Worm (Caenorhabditis elegans) whole organism, L1 larva: ENCODE measurements around the gene C06H2.7.

Source experiments
- C04F5.9 ChIP-seq: sonication (generic microtip); optimal IDR thresholded peaks from 2 replicates; lab custom pipeline; 2016; ENCODE audit warnings: missing genetic modification characterization, missing compliant biosample characterization
- C16A3.4 ChIP-seq: fragments of 150-350 bp; optimal IDR thresholded peaks from 2 replicates; lab custom pipeline; 2014; ENCODE audit warnings: missing biosample characterization, missing genetic modification characterization
- C34B4.2 ChIP-seq: sonication (generic microtip); optimal IDR thresholded peaks from 2 replicates; lab custom pipeline; 2017; ENCODE audit warnings: mild to moderate bottlenecking, missing genetic modification characterization, missing compliant biosample characterization
- alr-1 ChIP-seq: fragments of 200-800 bp; sonication (Bioruptor generic); optimal IDR thresholded peaks from 2 replicates; lab custom pipeline; 2018; ENCODE audit warnings: borderline replicate concordance, mild to moderate bottlenecking, missing genetic modification characterization, missing compliant biosample characterization
- aly-2 ChIP-seq: fragments of 150-350 bp; optimal IDR thresholded peaks from 2 replicates; lab custom pipeline; 2014; ENCODE audit warnings: missing biosample characterization, missing genetic modification characterization
- ama-1 ChIP-seq: fragments of 150-350 bp; optimal IDR thresholded peaks from 2 replicates; lab custom pipeline; 2014
- ceh-82 ChIP-seq, 3 experiments: fragments of 150-350 bp in 1 of 3; sonication (generic microtip) in 2 of 3; optimal IDR thresholded peaks; 2 replicates each; lab custom pipeline; 2014 to 2017; ENCODE audit warnings: missing biosample characterization in 3 of 3, missing genetic modification characterization in 3 of 3
- ceh-90 ChIP-seq: sonication (generic microtip); optimal IDR thresholded peaks from 2 replicates; lab custom pipeline; 2016; ENCODE audit warnings: missing genetic modification characterization, missing compliant biosample characterization
- efl-3 ChIP-seq: fragments of 200-800 bp; sonication (Bioruptor generic); optimal IDR thresholded peaks from 2 replicates; lab custom pipeline; 2018; ENCODE audit warnings: mild to moderate bottlenecking, missing genetic modification characterization, missing compliant biosample characterization
- ets-5 ChIP-seq: fragments of 200-800 bp; sonication (Bioruptor generic); IDR thresholded peaks from 2 replicates; pipeline ENCODE4 v1.3.6; 2022; ENCODE audit warnings: missing genetic modification characterization, missing compliant biosample characterization
- fkh-10 ChIP-seq: sonication (generic microtip); optimal IDR thresholded peaks from 2 replicates; lab custom pipeline; 2017; ENCODE audit warnings: missing biosample characterization, missing genetic modification reagents, missing genetic modification characterization
- hlh-17 ChIP-seq: fragments of 200-800 bp; sonication (Bioruptor generic); optimal IDR thresholded peaks from 2 replicates; lab custom pipeline; 2018; ENCODE audit warnings: missing genetic modification characterization, mild to moderate bottlenecking, missing compliant biosample characterization, moderate library complexity, borderline replicate concordance
- hlh-4 ChIP-seq: sonication (generic microtip); optimal IDR thresholded peaks from 2 replicates; lab custom pipeline; 2016; ENCODE audit warnings: mild to moderate bottlenecking, missing genetic modification characterization, missing compliant biosample characterization
- irx-1 ChIP-seq: sonication (generic microtip); optimal IDR thresholded peaks from 2 replicates; lab custom pipeline; 2016; ENCODE audit warnings: missing genetic modification characterization, missing compliant biosample characterization
- lin-39 ChIP-seq: fragments of 150-350 bp; optimal IDR thresholded peaks from 2 replicates; lab custom pipeline; 2014; ENCODE audit warnings: missing biosample characterization, missing genetic modification reagents, missing genetic modification characterization
- mep-1 ChIP-seq: fragments of 150-350 bp; optimal IDR thresholded peaks from 2 replicates; lab custom pipeline; 2014; ENCODE audit warnings: missing biosample characterization, missing genetic modification characterization
- nhr-20 ChIP-seq: sonication (generic microtip); optimal IDR thresholded peaks from 2 replicates; lab custom pipeline; 2016; ENCODE audit warnings: mild to moderate bottlenecking, missing genetic modification characterization, missing compliant biosample characterization
- nhr-28 ChIP-seq: fragments of 150-350 bp; optimal IDR thresholded peaks from 2 replicates; lab custom pipeline; 2014; ENCODE audit warnings: missing biosample characterization, missing genetic modification characterization
- nhr-47 ChIP-seq: sonication (generic microtip); optimal IDR thresholded peaks from 2 replicates; lab custom pipeline; 2016; ENCODE audit warnings: mild to moderate bottlenecking, missing genetic modification characterization, moderate library complexity, missing compliant biosample characterization
- nhr-76 ChIP-seq: sonication (generic microtip); optimal IDR thresholded peaks from 2 replicates; lab custom pipeline; 2017; ENCODE audit warnings: missing biosample characterization, missing genetic modification characterization
- nhr-84 ChIP-seq: sonication (generic microtip); optimal IDR thresholded peaks from 2 replicates; lab custom pipeline; 2017; ENCODE audit warnings: missing biosample characterization, missing genetic modification characterization
- nhr-90 ChIP-seq: sonication (generic microtip); optimal IDR thresholded peaks from 2 replicates; lab custom pipeline; 2016; ENCODE audit warnings: mild to moderate bottlenecking, missing genetic modification characterization, missing compliant biosample characterization; ENCODE audit not compliant: poor library complexity
- pax-3 ChIP-seq: fragments of 200-800 bp; sonication (Bioruptor generic); optimal IDR thresholded peaks from 2 replicates; lab custom pipeline; 2018; ENCODE audit warnings: mild to moderate bottlenecking, missing genetic modification characterization, moderate library complexity, missing compliant biosample characterization
- rnt-1 ChIP-seq: sonication (generic microtip); optimal IDR thresholded peaks from 2 replicates; lab custom pipeline; 2016; ENCODE audit warnings: mild to moderate bottlenecking, missing genetic modification characterization, moderate library complexity, missing compliant biosample characterization
- snu-23 ChIP-seq: sonication (generic microtip); optimal IDR thresholded peaks from 2 replicates; lab custom pipeline; 2016; ENCODE audit warnings: missing genetic modification characterization, missing compliant biosample characterization
- sup-37 ChIP-seq: fragments of 200-800 bp; sonication (Bioruptor generic); optimal IDR thresholded peaks from 2 replicates; lab custom pipeline; 2018; ENCODE audit warnings: mild to moderate bottlenecking, missing genetic modification characterization, missing compliant biosample characterization
- unc-30 ChIP-seq: sonication (generic microtip); optimal IDR thresholded peaks from 2 replicates; lab custom pipeline; 2017; ENCODE audit warnings: missing biosample characterization, missing genetic modification characterization
- unc-98 ChIP-seq: fragments of 200-800 bp; sonication (Bioruptor generic); IDR thresholded peaks from 2 replicates; pipeline ENCODE4 v1.3.6; 2022; ENCODE audit warnings: missing genetic modification characterization, missing compliant biosample characterization
- vab-15 ChIP-seq: sonication (generic microtip); optimal IDR thresholded peaks from 2 replicates; lab custom pipeline; 2017; ENCODE audit warnings: missing genotype, mild to moderate bottlenecking, missing genetic modification characterization, missing compliant biosample characterization
- zip-4 ChIP-seq: fragments of 200-800 bp; sonication (Bioruptor generic); optimal IDR thresholded peaks from 2 replicates; lab custom pipeline; 2018; ENCODE audit warnings: mild to moderate bottlenecking, missing genetic modification characterization, moderate library complexity, missing compliant biosample characterization
- ztf-11 ChIP-seq, 2 experiments: sonication (generic microtip); optimal IDR thresholded peaks; 2 replicates each; lab custom pipeline; 2016 to 2017; ENCODE audit warnings: missing genetic modification characterization in 2 of 2, missing biosample characterization in 1 of 2, missing compliant biosample characterization in 1 of 2

C06H2.7 gene

DNA sequence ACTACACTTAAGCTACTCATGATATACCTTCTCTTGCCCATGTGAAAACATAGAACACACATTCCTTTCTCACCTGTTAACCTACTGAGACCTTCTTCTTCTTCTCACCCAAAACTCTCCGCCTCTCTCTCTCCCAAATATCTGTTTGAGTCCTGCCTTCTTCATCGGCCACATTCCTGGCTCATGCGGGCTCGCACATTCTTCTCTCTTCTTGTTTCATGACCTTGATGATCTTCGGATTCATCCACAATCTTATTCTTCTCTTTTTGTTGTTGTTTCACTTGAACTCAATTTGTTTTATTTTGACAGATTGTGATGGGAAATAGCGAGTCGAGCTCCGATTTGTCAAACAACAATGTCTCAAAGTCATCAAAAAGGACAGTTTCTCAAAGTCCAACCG, 27.3 kb upstream of the C06H2.7 start, which contains the start of gene T19C4.5 (continued):
- TF ChIP-seq efl-3 (GFP tag; lab: Kevin White, UChicago): no peak
- no peak for TF ChIP-seq aly-2 (tag; lab: Kevin White, UChicago)
- no peak for TF ChIP-seq mep-1 (tag; lab: Kevin White, UChicago)
- peak; percentile 8 for TF ChIP-seq rnt-1
- no peak for TF ChIP-seq nhr-90 (tag; lab: Kevin White, UChicago)
- no peak for TF ChIP-seq C34B4.2

DNA sequence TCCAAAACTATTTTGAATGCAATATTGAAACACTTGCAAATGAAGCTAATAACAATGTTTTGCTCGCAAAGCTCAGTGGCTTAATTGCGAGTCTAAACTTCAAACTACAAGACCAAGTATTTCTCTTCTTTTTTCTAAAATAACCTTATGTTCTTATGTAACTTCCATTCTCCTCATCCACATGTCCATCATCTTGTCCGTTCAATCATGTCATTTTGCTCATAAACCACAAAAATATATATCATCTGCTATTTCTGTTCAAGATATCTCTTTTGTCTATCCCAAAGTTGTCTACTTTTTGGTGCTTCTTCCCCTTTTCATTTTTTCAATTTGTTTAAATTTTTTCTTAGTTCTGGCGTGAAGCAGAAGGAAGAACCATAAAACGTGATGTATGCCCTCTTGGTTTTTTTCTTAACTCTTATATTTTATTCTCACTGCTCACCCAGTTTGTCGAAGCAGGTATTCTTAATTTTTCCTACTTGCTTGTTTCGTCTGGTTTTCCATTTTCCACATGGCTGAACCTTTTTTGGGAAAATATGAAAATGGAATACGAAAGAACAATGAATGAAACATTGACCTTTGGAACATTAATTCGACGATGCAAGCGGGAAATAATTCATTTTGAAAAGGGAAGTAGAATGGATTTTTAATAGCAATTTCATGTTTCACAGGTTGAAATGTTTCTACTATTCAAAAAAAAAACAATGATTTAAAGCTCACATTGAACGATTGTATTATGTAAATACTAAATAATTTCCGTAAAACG, 26.2 kb upstream of the C06H2.7 start:
- TF ChIP-seq lin-39 (tag; lab: Kevin White, UChicago) (no peak), ceh-82 (tag; optimal IDR thresholded peaks at IDR 0.05; lab: Kevin White, UChicago) (no peak)

DNA sequence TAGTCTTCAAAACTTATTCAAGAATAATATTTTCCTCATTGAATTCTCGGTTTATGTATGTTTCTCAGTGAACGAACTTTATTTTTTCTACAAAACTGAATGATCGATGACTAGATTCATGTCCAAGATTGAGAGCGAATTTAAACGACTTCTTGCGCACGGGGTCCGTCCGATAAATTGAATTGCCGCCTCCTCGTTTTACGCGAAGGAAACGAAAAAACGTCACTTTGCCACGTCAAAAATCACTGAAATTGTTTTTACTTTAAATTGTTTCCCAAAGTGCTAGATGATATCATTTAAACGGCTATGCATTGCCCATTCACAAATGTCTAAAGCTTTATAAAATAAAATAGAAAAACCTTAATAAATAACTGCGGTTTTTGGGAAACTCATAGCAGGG, 23.2 kb upstream of the C06H2.7 start:
- TF ChIP-seq nhr-90 (tag; lab: Kevin White, UChicago) (no peak), fkh-10 (GFP tag; lab: Kevin White, UChicago) (peak; percentile 79)
- TF ChIP-seq, all 84 proteins: peak for 1

DNA sequence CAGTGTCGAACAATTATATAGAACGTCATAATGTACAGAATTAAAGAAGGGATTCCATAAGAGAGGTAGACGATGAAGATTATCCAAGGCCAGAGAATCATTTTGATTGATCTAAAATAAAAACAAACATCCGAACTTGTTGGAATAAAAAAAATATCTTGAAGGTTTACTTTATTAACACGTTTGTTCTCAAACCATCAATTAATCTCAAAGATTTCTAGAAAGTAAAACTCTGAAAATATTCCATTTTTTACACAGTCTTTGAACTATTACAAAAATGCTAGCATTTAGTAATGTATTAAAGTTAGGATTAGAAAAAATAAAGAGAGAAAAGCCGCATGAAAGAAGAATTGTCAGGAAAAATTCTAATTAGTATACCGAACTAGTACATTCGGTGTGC, 19.9 kb upstream of the C06H2.7 start, which contains the start of gene srg-40:
srg-40 (minus strand) TSS at position 101 of the 400 bp plus-strand sequence.
- TF ChIP-seq zip-4 (GFP tag; lab: Kevin White, UChicago) (no peak), ceh-82 (tag; optimal IDR thresholded peaks at IDR 0.05; lab: Kevin White, UChicago) (no peak), ets-5 (no peak)

DNA sequence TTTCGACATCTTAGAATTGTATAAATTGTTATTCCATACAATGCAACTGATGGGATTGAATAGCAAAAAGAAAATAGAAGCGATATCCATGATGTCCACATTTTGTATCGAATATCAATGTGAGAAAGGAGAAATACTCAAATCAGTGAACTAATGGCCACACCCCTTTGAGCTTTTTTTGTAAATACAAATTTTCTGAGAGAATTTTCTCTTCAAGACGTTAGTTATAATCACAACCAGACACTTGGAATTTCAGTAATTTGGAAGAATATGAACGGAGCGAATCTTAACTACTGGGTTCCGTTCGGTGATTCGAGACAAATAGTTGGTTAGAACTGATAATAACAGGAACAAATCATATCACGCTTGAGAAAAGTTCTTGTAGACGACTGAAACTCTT, 17.2 kb upstream of the C06H2.7 start, which contains the start of gene srg-41:
srg-41 (minus strand) TSS at position 101 of the 400 bp plus-strand sequence.
- TF ChIP-seq ceh-82 (tag; optimal IDR thresholded peaks at IDR 0.05; lab: Kevin White, UChicago): no peak
- TF ChIP-seq unc-98 (GFP tag; lab: Robert Waterston, UW): no peak
- no peak for TF ChIP-seq C34B4.2
- TF ChIP-seq sup-37 (GFP tag; lab: Kevin White, UChicago): no peak
- no peak for TF ChIP-seq efl-3 (GFP tag; lab: Kevin White, UChicago)
- TF ChIP-seq nhr-47 (tag; lab: Kevin White, UChicago): no peak
- TF ChIP-seq ztf-11 (tag; optimal IDR thresholded peaks at IDR 0.05; lab: Kevin White, UChicago): no peak
- no peak for TF ChIP-seq C04F5.9 (tag; lab: Kevin White, UChicago)
- no peak for TF ChIP-seq nhr-84
- no peak for TF ChIP-seq hlh-4 (tag; lab: Kevin White, UChicago)
- no peak for TF ChIP-seq nhr-28
- TF ChIP-seq alr-1: no peak
- TF ChIP-seq nhr-76 (tag; lab: Kevin White, UChicago): no peak
- TF ChIP-seq, all 84 proteins: peak for 0

DNA sequence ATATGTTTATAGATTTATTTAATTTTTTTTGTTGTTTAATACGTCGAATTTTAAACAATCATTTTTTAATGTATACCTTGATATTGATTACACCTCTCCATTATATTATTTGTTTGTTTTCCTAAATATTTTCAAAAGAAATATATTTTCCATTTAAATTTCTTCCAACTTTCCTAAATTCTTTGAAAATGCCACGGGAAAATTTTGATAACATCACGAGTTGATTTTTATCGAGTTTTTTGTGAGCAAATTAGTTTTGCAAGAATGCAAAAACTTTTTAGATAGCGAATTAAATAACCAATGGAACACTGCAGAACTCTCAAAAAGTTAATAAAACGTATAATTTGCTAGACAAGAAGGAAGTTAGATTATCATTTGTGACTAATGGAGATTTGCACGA, 13.4 kb upstream of the C06H2.7 start, which contains the start of gene srg-42:
srg-42 (minus strand) TSS at position 101 of the 400 bp plus-strand sequence.
- TF ChIP-seq snu-23 (no peak), pax-3 (tag; lab: Kevin White, UChicago) (no peak), ets-5 (no peak), vab-15 (tag; lab: Kevin White, UChicago) (no peak), aly-2 (tag; lab: Kevin White, UChicago) (no peak), irx-1 (tag; lab: Kevin White, UChicago) (no peak), nhr-90 (tag; lab: Kevin White, UChicago) (no peak), ama-1 (lab: Kevin White, UChicago) (no peak), nhr-20 (tag; lab: Kevin White, UChicago) (no peak), hlh-17 (no peak), C34B4.2 (no peak), C16A3.4 (tag; lab: Kevin White, UChicago) (no peak), unc-30 (tag; lab: Kevin White, UChicago) (no peak), ztf-11 (tag; optimal IDR thresholded peaks at IDR 0.05; lab: Kevin White, UChicago) (no peak), ceh-90 (tag; lab: Kevin White, UChicago) (no peak)
